Worm (Caenorhabditis elegans): ENCODE measurements around the gene penr-1.

DNA sequence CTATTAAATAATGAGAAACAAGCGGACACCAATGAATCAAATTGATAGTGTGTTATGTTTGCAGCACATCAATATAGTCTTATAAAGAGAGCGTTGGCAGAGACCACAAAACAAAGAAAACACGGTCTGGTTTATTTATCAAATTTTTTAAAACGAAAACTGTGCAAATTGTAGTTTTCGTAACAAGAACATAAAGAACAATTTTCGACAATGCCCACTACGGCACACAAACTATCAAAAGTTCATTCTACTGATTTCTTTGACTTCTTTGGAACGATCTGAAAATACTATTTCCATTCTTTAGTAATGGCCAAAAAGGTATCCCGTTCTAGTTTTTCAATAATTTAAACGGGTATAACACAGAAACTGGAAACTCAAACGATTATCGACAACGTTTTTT, 32.2 kb upstream of the penr-1 start, which contains the start of gene cest-35.2:
- TF ChIP-seq zip-8 (tag; optimal IDR thresholded peaks at IDR 0.05) (no peak), elt-3 (tag; optimal IDR thresholded peaks at IDR 0.05) (no peak), M03D4.4 (tag; optimal IDR thresholded peaks at IDR 0.05) (no peak), unc-120 (tag; optimal IDR thresholded peaks at IDR 0.05; ENCODE audit: poor library complexity, severe bottlenecking) (no peak), ztf-11 (tag; optimal IDR thresholded peaks at IDR 0.05) (no peak), snpc-4 (tag; optimal IDR thresholded peaks at IDR 0.05) (no peak)
